Fruit fly (Drosophila melanogaster): ENCODE measurements around the gene CG9263.

CG9263 gene

dm6 chr2L:13542476-13542875 lies at the start of gene CG9263:
TSS of gene CG9263 (minus strand) at chr2L:13542576.
- TF ChIP-seq CG8478 (optimal IDR thresholded peaks at IDR 0.05) (no peak), CTCF (optimal IDR thresholded peaks at IDR 0.05) (no peak)

dm6 chr2L:13591393-13591792 lies 49.0 kb upstream of the CG9263 start:
- TF ChIP-seq CTCF (optimal IDR thresholded peaks at IDR 0.05) (no peak), CG8478 (optimal IDR thresholded peaks at IDR 0.05) (no peak)

dm6 chr2L:13586655-13587054 lies 44.3 kb upstream of the CG9263 start:
- TF ChIP-seq CG8478 (optimal IDR thresholded peaks at IDR 0.05) (no peak), CTCF (optimal IDR thresholded peaks at IDR 0.05) (no peak)

dm6 chr2L:13571791-13572451 lies 29.5 kb upstream of the CG9263 start:
- TF ChIP-seq CG8478 (optimal IDR thresholded peaks at IDR 0.05) (no peak), CTCF (optimal IDR thresholded peaks at IDR 0.05) (no peak)

- no peak for TF ChIP-seq CTCF (optimal IDR thresholded peaks at IDR 0.05)
- TF ChIP-seq CG8478 (optimal IDR thresholded peaks at IDR 0.05): no peak
Measured at dm6 chr2L:13570982-13571426, 28.6 kb upstream of the CG9263 start.

dm6 chr2L:13570016-13570415 lies 27.6 kb upstream of the CG9263 start:
- TF ChIP-seq CTCF (optimal IDR thresholded peaks at IDR 0.05): no peak
- no peak for TF ChIP-seq CG8478 (optimal IDR thresholded peaks at IDR 0.05)

dm6 chr2L:13568938-13569337 lies 26.6 kb upstream of the CG9263 start:
- TF ChIP-seq CTCF (optimal IDR thresholded peaks at IDR 0.05): no peak

dm6 chr2L:13555397-13555796 lies 13.0 kb upstream of the CG9263 start:
- TF ChIP-seq CTCF (optimal IDR thresholded peaks at IDR 0.05) (no peak), CG8478 (optimal IDR thresholded peaks at IDR 0.05) (no peak)

dm6 chr2L:13554547-13555159 lies 12.3 kb upstream of the CG9263 start:
- TF ChIP-seq CTCF (optimal IDR thresholded peaks at IDR 0.05) (no peak), CG8478 (optimal IDR thresholded peaks at IDR 0.05) (no peak)

dm6 chr2L:13552686-13553085 lies 10.3 kb upstream of the CG9263 start:
- TF ChIP-seq CG8478 (optimal IDR thresholded peaks at IDR 0.05) (no peak), CTCF (optimal IDR thresholded peaks at IDR 0.05) (no peak)

- TF ChIP-seq CTCF (optimal IDR thresholded peaks at IDR 0.05) (no peak), CG8478 (optimal IDR thresholded peaks at IDR 0.05) (no peak)
Measured at dm6 chr2L:13550488-13551033, 8.2 kb upstream of the CG9263 start.

- no peak for TF ChIP-seq CTCF (optimal IDR thresholded peaks at IDR 0.05)
- no peak for TF ChIP-seq CG8478 (optimal IDR thresholded peaks at IDR 0.05)
Measured at dm6 chr2L:13549973-13550458, 7.6 kb upstream of the CG9263 start, which contains the start of gene kuz. TSS of gene kuz (plus strand) at chr2L:13550139.

dm6 chr2L:13548786-13549780 lies 6.7 kb upstream of the CG9263 start, which contains the start of gene B4:
TSS of gene B4 (minus strand) at chr2L:13549328.
- TF ChIP-seq CG8478 (optimal IDR thresholded peaks at IDR 0.05): no peak
- TF ChIP-seq CTCF (optimal IDR thresholded peaks at IDR 0.05): no peak

- TF ChIP-seq CTCF (optimal IDR thresholded peaks at IDR 0.05): no peak
- no peak for TF ChIP-seq CG8478 (optimal IDR thresholded peaks at IDR 0.05)
Measured at dm6 chr2L:13547738-13548726, 5.7 kb upstream of the CG9263 start.

Measured in S2 (cell line).